Worm (Caenorhabditis elegans): ENCODE measurements around the gene Y82E9BR.14.

Gene Y82E9BR.14

DNA sequence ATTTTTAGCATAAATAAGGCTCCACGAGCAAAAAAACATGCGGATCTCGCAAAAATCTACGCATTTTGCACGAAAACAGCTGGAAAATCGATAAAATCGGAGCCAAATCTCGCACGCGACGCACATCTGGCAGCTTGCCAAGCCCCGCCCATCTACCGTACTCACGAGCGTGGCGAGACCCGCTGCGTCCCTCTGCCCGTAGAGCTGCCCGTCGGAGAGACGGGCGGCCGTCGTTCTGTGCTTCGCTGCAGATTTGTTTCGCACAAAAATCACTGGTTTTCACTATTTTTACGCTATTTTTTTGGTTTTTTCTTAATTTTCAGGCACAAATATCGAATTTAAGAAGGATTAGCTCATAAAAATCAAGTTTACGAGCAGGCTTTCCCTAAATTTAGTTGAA lies 4.8 kb upstream of the Y82E9BR.14 start:
- no peak for TF ChIP-seq ceh-22 (tag; optimal IDR thresholded peaks at IDR 0.05)
- no peak for TF ChIP-seq sox-4 (tag; optimal IDR thresholded peaks at IDR 0.05)
- peak; percentile 13 for TF ChIP-seq C08G9.2 (tag; optimal IDR thresholded peaks at IDR 0.05)
- peak; percentile 7 for TF ChIP-seq unc-55 (GFP tag; optimal IDR thresholded peaks at IDR 0.05)
- TF ChIP-seq ceh-48 (tag; optimal IDR thresholded peaks at IDR 0.05) = peak; percentile 64
- TF ChIP-seq fax-1 (tag; optimal IDR thresholded peaks at IDR 0.05) = no peak
- no peak for TF ChIP-seq sdc-2 (tag; optimal IDR thresholded peaks at IDR 0.05)
- peak; percentile 18 for TF ChIP-seq syd-9 (tag; optimal IDR thresholded peaks at IDR 0.05)
- peak; percentile 77 for TF ChIP-seq ceh-18 (tag; optimal IDR thresholded peaks at IDR 0.05)
- no peak for TF ChIP-seq hlh-15 (tag; optimal IDR thresholded peaks at IDR 0.05)
- peak; percentile 28 for TF ChIP-seq elt-2 (tag; optimal IDR thresholded peaks at IDR 0.05)
- TF ChIP-seq tbx-2 (tag; optimal IDR thresholded peaks at IDR 0.05) = peak; percentile 55
- TF ChIP-seq hlh-30 (tag; optimal IDR thresholded peaks at IDR 0.05; ENCODE audit: insufficient read depth) = peak; percentile 59
- TF ChIP-seq pag-3 (tag; optimal IDR thresholded peaks at IDR 0.05; ENCODE audit: borderline replicate concordance) = peak; percentile 6
- peak; percentile 96 for TF ChIP-seq nfya-1 (tag; optimal IDR thresholded peaks at IDR 0.05)
- TF ChIP-seq ceh-31 (tag; optimal IDR thresholded peaks at IDR 0.05) = peak; percentile 30
- peak; percentile 41 for TF ChIP-seq dve-1 (tag; optimal IDR thresholded peaks at IDR 0.05)
- no peak for TF ChIP-seq ceh-6 (GFP tag; optimal IDR thresholded peaks at IDR 0.05)
- peak; percentile 19 for TF ChIP-seq F13H6.1 (tag; optimal IDR thresholded peaks at IDR 0.05)
- TF ChIP-seq K09A11.1 (tag; optimal IDR thresholded peaks at IDR 0.05; ENCODE audit: insufficient read depth) = no peak

ce11 chrIII:1417090-1417489 lies 3.2 kb upstream of the Y82E9BR.14 start, which contains the start of gene elc-1:
Gene elc-1 (minus strand): TSS chrIII:1417190.
- TF ChIP-seq hlh-15 (tag; optimal IDR thresholded peaks at IDR 0.05) = no peak
- no peak for TF ChIP-seq ceh-30 (tag; optimal IDR thresholded peaks at IDR 0.05)
- TF ChIP-seq ceh-2 (tag; optimal IDR thresholded peaks at IDR 0.05) = no peak
- no peak for TF ChIP-seq hlh-30 (tag; optimal IDR thresholded peaks at IDR 0.05; ENCODE audit: insufficient read depth)
- no peak for TF ChIP-seq F13H6.1 (tag; optimal IDR thresholded peaks at IDR 0.05)
- no peak for TF ChIP-seq madf-2 (tag; optimal IDR thresholded peaks at IDR 0.05)
- TF ChIP-seq hlh-13 (GFP tag; optimal IDR thresholded peaks at IDR 0.05) = no peak

ce11 chrIII:1416571-1416970 lies 2.7 kb upstream of the Y82E9BR.14 start:
- TF ChIP-seq zip-5 (tag; optimal IDR thresholded peaks at IDR 0.05) (no peak), rnt-1 (tag; optimal IDR thresholded peaks at IDR 0.05) (no peak), ceh-2 (tag; optimal IDR thresholded peaks at IDR 0.05) (no peak), ceh-6 (GFP tag; optimal IDR thresholded peaks at IDR 0.05) (no peak), T23F11.4 (GFP tag; optimal IDR thresholded peaks at IDR 0.05) (no peak), pax-1 (tag; optimal IDR thresholded peaks at IDR 0.05) (no peak)

ce11 chrIII:1413125-1413837 lies 635 bp downstream of the Y82E9BR.14 start:
- no peak for TF ChIP-seq nhr-232 (tag; optimal IDR thresholded peaks at IDR 0.05)
- TF ChIP-seq ahr-1 (tag; optimal IDR thresholded peaks at IDR 0.05) = no peak
- no peak for TF ChIP-seq fax-1 (tag; optimal IDR thresholded peaks at IDR 0.05)
- TF ChIP-seq fkh-10 (GFP tag; optimal IDR thresholded peaks at IDR 0.05) = no peak

DNA sequence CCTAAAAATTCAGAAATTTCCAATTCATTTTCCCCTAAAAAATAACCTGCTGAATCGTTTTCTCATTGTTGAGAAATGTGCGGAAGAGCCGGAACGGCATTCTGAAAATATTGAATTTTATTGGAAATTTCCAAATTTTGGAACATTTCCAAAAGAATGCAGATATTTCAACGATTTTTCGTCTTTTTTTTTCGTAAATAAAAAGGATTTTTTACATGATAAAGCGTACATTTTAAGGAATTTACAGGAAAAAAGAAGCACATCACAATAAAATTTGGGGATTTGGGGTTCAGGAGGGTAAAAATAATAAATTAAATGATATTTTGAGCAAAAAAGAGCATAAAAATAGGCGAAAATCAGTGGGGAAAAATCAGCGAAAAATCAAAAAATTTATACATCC lies 4.8 kb downstream of the Y82E9BR.14 start, which contains the start of gene Y82E9BR.22:
Gene Y82E9BR.22, minus strand, starts transcription at position 101 of the 400 bp plus-strand sequence.
- TF ChIP-seq C38D4.7 (GFP tag; optimal IDR thresholded peaks at IDR 0.05) = no peak
- no peak for TF ChIP-seq T23F11.4 (GFP tag; optimal IDR thresholded peaks at IDR 0.05)
- no peak for TF ChIP-seq ceh-18 (tag; optimal IDR thresholded peaks at IDR 0.05)
- TF ChIP-seq npax-4 (tag; optimal IDR thresholded peaks at IDR 0.05) = no peak
- TF ChIP-seq pag-3 (tag; optimal IDR thresholded peaks at IDR 0.05; ENCODE audit: borderline replicate concordance) = no peak
- no peak for TF ChIP-seq eyg-1 (tag; optimal IDR thresholded peaks at IDR 0.05)
- no peak for TF ChIP-seq fkh-10 (GFP tag; optimal IDR thresholded peaks at IDR 0.05)
- no peak for TF ChIP-seq pqm-1 (tag; optimal IDR thresholded peaks at IDR 0.05)
- TF ChIP-seq mec-3 (tag; optimal IDR thresholded peaks at IDR 0.05; ENCODE audit: borderline replicate concordance) = no peak
- no peak for TF ChIP-seq rnt-1 (tag; optimal IDR thresholded peaks at IDR 0.05)
- no peak for TF ChIP-seq pax-1 (tag; optimal IDR thresholded peaks at IDR 0.05)
- TF ChIP-seq madf-2 (tag; optimal IDR thresholded peaks at IDR 0.05) = no peak
